Fruit fly (Drosophila melanogaster) whole organism, embryonic: Measurements from ENCODE around the gene CG32650.

Source experiments
- Aef1 ChIP-seq: fragments of 200-800 bp; sonication (Bioruptor generic); IDR thresholded peaks from 3 replicates; pipeline ENCODE4 v1.3.6; 2022; ENCODE audit warnings: missing biosample characterization, missing genetic modification characterization
- CG10209 ChIP-seq: fragments of 200-800 bp; sonication (Bioruptor generic); optimal IDR thresholded peaks from 3 replicates; lab custom pipeline; 2017; ENCODE audit warnings: missing biosample characterization, mild to moderate bottlenecking, missing genetic modification characterization, missing genetic modification reagents
- CG10431 ChIP-seq: fragments of 200-800 bp; sonication (Bioruptor generic); optimal IDR thresholded peaks from 3 replicates; lab custom pipeline; 2018; ENCODE audit warnings: missing biosample characterization, mild to moderate bottlenecking, missing genetic modification characterization
- CG11504 ChIP-seq: fragments of 200-800 bp; sonication (Bioruptor generic); optimal IDR thresholded peaks from 3 replicates; lab custom pipeline; 2019; ENCODE audit warnings: missing biosample characterization, mild to moderate bottlenecking, missing genetic modification characterization, moderate library complexity
- CG12299 ChIP-seq: fragments of 200-800 bp; sonication (Bioruptor generic); optimal IDR thresholded peaks from 2 replicates; lab custom pipeline; 2018; ENCODE audit warnings: missing biosample characterization, mild to moderate bottlenecking, missing genetic modification characterization
- CG1233 ChIP-seq: fragments of 200-800 bp; sonication (Bioruptor generic); optimal IDR thresholded peaks from 4 replicates; lab custom pipeline; 2018; ENCODE audit warnings: missing biosample characterization, mild to moderate bottlenecking, missing genetic modification characterization
- CG13894 ChIP-seq: fragments of 200-800 bp; sonication (Bioruptor generic); optimal IDR thresholded peaks from 3 replicates; lab custom pipeline; 2018; ENCODE audit warnings: missing biosample characterization, mild to moderate bottlenecking, missing genetic modification characterization, moderate library complexity
- CG14667 ChIP-seq: fragments of 200-800 bp; sonication (Bioruptor generic); IDR thresholded peaks from 2 replicates; pipeline ENCODE4 v1.3.6; 2022; ENCODE audit warnings: missing biosample characterization, missing genetic modification characterization
- CG14860 ChIP-seq: fragments of 200-800 bp; sonication (Bioruptor generic); IDR thresholded peaks from 3 replicates; pipeline ENCODE4 v1.3.6; 2022; ENCODE audit warnings: missing biosample characterization, missing genetic modification characterization; ENCODE audit not compliant: partially characterized antibody
- CG15073 ChIP-seq: fragments of 200-800 bp; sonication (Bioruptor generic); optimal IDR thresholded peaks from 2 replicates; lab custom pipeline; 2016; ENCODE audit warnings: missing biosample characterization, missing genetic modification characterization
- CG15269 ChIP-seq: fragments of 200-800 bp; sonication (Bioruptor generic); optimal IDR thresholded peaks from 2 replicates; lab custom pipeline; 2018; ENCODE audit warnings: missing biosample characterization, mild to moderate bottlenecking, missing genetic modification characterization, moderate library complexity
- CG17568 ChIP-seq: fragments of 200-800 bp; sonication (Bioruptor generic); optimal IDR thresholded peaks from 2 replicates; lab custom pipeline; 2018; ENCODE audit warnings: missing biosample characterization, mild to moderate bottlenecking, missing genetic modification characterization, moderate library complexity
- CG17612 ChIP-seq: fragments of 200-800 bp; sonication (Bioruptor generic); IDR thresholded peaks from 2 replicates; pipeline ENCODE4 v1.3.6; 2022; ENCODE audit warnings: missing biosample characterization, missing genetic modification characterization
- CG18011 ChIP-seq: fragments of 200-800 bp; sonication (Bioruptor generic); optimal IDR thresholded peaks from 2 replicates; lab custom pipeline; 2017; ENCODE audit warnings: missing biosample characterization, missing genetic modification characterization, mild to moderate bottlenecking, moderate library complexity, missing genotype
- CG2202 ChIP-seq: fragments of 200-800 bp; sonication (Bioruptor generic); optimal IDR thresholded peaks from 2 replicates; lab custom pipeline; 2018; ENCODE audit warnings: missing biosample characterization, mild to moderate bottlenecking, missing genetic modification characterization
- CG34376 ChIP-seq: fragments of 200-800 bp; sonication (Bioruptor generic); optimal IDR thresholded peaks from 2 replicates; lab custom pipeline; 2018; ENCODE audit warnings: missing biosample characterization, mild to moderate bottlenecking, missing genetic modification characterization
- CG4328 ChIP-seq: fragments of 200-800 bp; sonication (Bioruptor generic); optimal IDR thresholded peaks from 3 replicates; lab custom pipeline; 2017; ENCODE audit warnings: missing biosample characterization, missing genetic modification reagents, missing genetic modification characterization
- CG4404 ChIP-seq: fragments of 200-800 bp; sonication (Bioruptor generic); IDR thresholded peaks from 2 replicates; pipeline ENCODE4 v1.3.6; 2022; ENCODE audit warnings: missing biosample characterization, missing genetic modification characterization
- CG7839 ChIP-seq: fragments of 200-800 bp; sonication (Bioruptor generic); optimal IDR thresholded peaks from 3 replicates; lab custom pipeline; 2018; ENCODE audit warnings: missing biosample characterization, mild to moderate bottlenecking, missing genetic modification characterization, moderate library complexity
- CG8089 ChIP-seq: fragments of 200-800 bp; sonication (Bioruptor generic); optimal IDR thresholded peaks from 3 replicates; lab custom pipeline; 2016; ENCODE audit warnings: missing biosample characterization, missing genetic modification characterization
- CG8478 ChIP-seq: fragments of >200 bp; optimal IDR thresholded peaks from 2 replicates; lab custom pipeline; 2018
- CG8765 ChIP-seq: fragments of 200-800 bp; sonication (Bioruptor generic); IDR thresholded peaks from 2 replicates; pipeline ENCODE4 v1.3.6; 2022; ENCODE audit warnings: missing biosample characterization, missing genetic modification characterization
- D ChIP-seq, 2 experiments: fragments of 200-800 bp in 1 of 2; fragments of >200 bp in 1 of 2; sonication (Bioruptor generic) in 1 of 2; optimal IDR thresholded peaks; 2 replicates in 1 of 2; 3 replicates in 1 of 2; lab custom pipeline; 2017; ENCODE audit warnings: mild to moderate bottlenecking in 1 of 2, missing biosample characterization in 1 of 2, missing genetic modification characterization in 1 of 2, missing genetic modification reagents in 1 of 2
- Ets65A ChIP-seq: fragments of 200-800 bp; sonication (Bioruptor generic); peaks from one replicate; lab custom pipeline; 2016; ENCODE audit warnings: missing biosample characterization, missing genetic modification characterization
- HLH54F ChIP-seq: fragments of 200-800 bp; sonication (Bioruptor generic); optimal IDR thresholded peaks from 3 replicates; lab custom pipeline; 2016; ENCODE audit warnings: missing biosample characterization, missing genetic modification characterization
- Hey ChIP-seq: fragments of 200-800 bp; sonication (Bioruptor generic); optimal IDR thresholded peaks from 3 replicates; lab custom pipeline; 2018; ENCODE audit warnings: missing biosample characterization, mild to moderate bottlenecking, missing genetic modification characterization
- Lpt ChIP-seq: fragments of >200 bp; optimal IDR thresholded peaks from 2 replicates; lab custom pipeline; 2018; ENCODE audit warnings: missing biosample characterization, missing genetic modification characterization
- MTF-1 ChIP-seq: fragments of 200-800 bp; sonication (Bioruptor generic); optimal IDR thresholded peaks from 2 replicates; lab custom pipeline; 2018; ENCODE audit warnings: missing biosample characterization, mild to moderate bottlenecking, missing genetic modification characterization, borderline replicate concordance
- NFAT ChIP-seq: fragments of 200-800 bp; sonication (Bioruptor generic); IDR thresholded peaks from 2 replicates; pipeline ENCODE4 v1.3.6; 2022; ENCODE audit warnings: missing biosample characterization, missing genetic modification characterization
- Ravus ChIP-seq: fragments of 200-800 bp; sonication (Bioruptor generic); IDR thresholded peaks from 2 replicates; pipeline ENCODE4 v1.3.6; 2022; ENCODE audit warnings: missing biosample characterization, missing genetic modification characterization
- Xrp1 ChIP-seq: fragments of 200-800 bp; sonication (Bioruptor generic); IDR thresholded peaks from 2 replicates; pipeline ENCODE4 v1.3.6; 2022; ENCODE audit warnings: missing biosample characterization, missing genetic modification characterization
- ara ChIP-seq: fragments of 200-800 bp; sonication (Bioruptor generic); IDR thresholded peaks from 2 replicates; pipeline ENCODE4 v1.3.6; 2022; ENCODE audit warnings: missing biosample characterization, missing genetic modification characterization
- bsh ChIP-seq, 2 experiments: fragments of 200-800 bp; sonication (Bioruptor generic); optimal IDR thresholded peaks; 2 replicates each; lab custom pipeline; 2017 to 2018; ENCODE audit warnings: mild to moderate bottlenecking in 2 of 2, missing biosample characterization in 2 of 2, missing genetic modification characterization in 2 of 2, moderate library complexity in 1 of 2
- dimm ChIP-seq: fragments of 200-800 bp; sonication (Bioruptor generic); IDR thresholded peaks from 2 replicates; pipeline ENCODE4 v1.3.6; 2022; ENCODE audit warnings: missing biosample characterization, missing genetic modification characterization
- dm ChIP-seq: fragments of 200-800 bp; sonication (Bioruptor generic); optimal IDR thresholded peaks from 3 replicates; lab custom pipeline; 2016; ENCODE audit warnings: missing biosample characterization, missing genetic modification characterization
- dmrt99B ChIP-seq: fragments of 200-800 bp; sonication (Bioruptor generic); optimal IDR thresholded peaks from 2 replicates; lab custom pipeline; 2018; ENCODE audit warnings: missing biosample characterization, mild to moderate bottlenecking, missing genetic modification characterization, moderate library complexity
- eve ChIP-seq, 2 experiments: fragments of >200 bp; optimal IDR thresholded peaks; 2 replicates each; lab custom pipeline; 2017; ENCODE audit warnings: missing biosample characterization in 2 of 2, missing genetic modification characterization in 2 of 2
- ewg ChIP-seq: fragments of 200-800 bp; sonication (Bioruptor generic); optimal IDR thresholded peaks from 3 replicates; lab custom pipeline; 2017; ENCODE audit warnings: mild to moderate bottlenecking, missing biosample characterization, missing genetic modification reagents, missing genetic modification characterization
- gcm ChIP-seq: fragments of 200-800 bp; sonication (Bioruptor generic); optimal IDR thresholded peaks from 2 replicates; lab custom pipeline; 2019; ENCODE audit warnings: missing biosample characterization, mild to moderate bottlenecking, missing genetic modification characterization, moderate library complexity
- hkb ChIP-seq, 2 experiments: fragments of 200-800 bp in 1 of 2; fragments of >200 bp in 1 of 2; sonication (Bioruptor generic) in 1 of 2; IDR thresholded peaks in 1 of 2; optimal IDR thresholded peaks in 1 of 2; 2 replicates each; pipeline versions ENCODE4 v1.3.6 to Lab custom; 2017 to 2022; ENCODE audit warnings: missing biosample characterization in 1 of 2, missing genetic modification characterization in 1 of 2
- lab ChIP-seq: fragments of 200-800 bp; sonication (Bioruptor generic); optimal IDR thresholded peaks from 3 replicates; lab custom pipeline; 2017; ENCODE audit warnings: missing biosample characterization, missing genetic modification characterization, mild to moderate bottlenecking, moderate library complexity, missing genetic modification reagents
- oc ChIP-seq: fragments of 200-800 bp; sonication (Bioruptor generic); optimal IDR thresholded peaks from 2 replicates; lab custom pipeline; 2018; ENCODE audit warnings: missing biosample characterization, mild to moderate bottlenecking, missing genetic modification characterization, moderate library complexity
- org-1 ChIP-seq: fragments of 200-800 bp; sonication (Bioruptor generic); optimal IDR thresholded peaks from 2 replicates; lab custom pipeline; 2017; ENCODE audit warnings: missing biosample characterization, missing genetic modification characterization
- pfk ChIP-seq: fragments of 200-800 bp; sonication (Bioruptor generic); optimal IDR thresholded peaks from 2 replicates; lab custom pipeline; 2018; ENCODE audit warnings: missing biosample characterization, mild to moderate bottlenecking, missing genetic modification characterization, moderate library complexity
- pho ChIP-seq: fragments of 200-800 bp; sonication (Bioruptor generic); optimal IDR thresholded peaks from 2 replicates; lab custom pipeline; 2016; ENCODE audit warnings: missing biosample characterization, missing genetic modification characterization
- rib ChIP-seq: fragments of 200-800 bp; sonication (Bioruptor generic); IDR thresholded peaks from 2 replicates; pipeline ENCODE4 v1.3.6; 2022; ENCODE audit warnings: missing biosample characterization, missing genetic modification characterization
- sob ChIP-seq: fragments of 200-800 bp; sonication (Bioruptor generic); IDR thresholded peaks from 2 replicates; pipeline ENCODE4 v1.3.6; 2022; ENCODE audit warnings: missing biosample characterization, missing genetic modification characterization
- stwl ChIP-seq: fragments of 200-800 bp; sonication (Bioruptor generic); optimal IDR thresholded peaks from 3 replicates; lab custom pipeline; 2018; ENCODE audit warnings: missing biosample characterization, mild to moderate bottlenecking, missing genetic modification characterization, moderate library complexity
- zfh1 ChIP-seq: fragments of 200-800 bp; sonication (Bioruptor generic); IDR thresholded peaks from 3 replicates; pipeline ENCODE4 v1.3.6; 2022; ENCODE audit warnings: missing biosample characterization, missing genetic modification characterization

CG32650 gene

DNA sequence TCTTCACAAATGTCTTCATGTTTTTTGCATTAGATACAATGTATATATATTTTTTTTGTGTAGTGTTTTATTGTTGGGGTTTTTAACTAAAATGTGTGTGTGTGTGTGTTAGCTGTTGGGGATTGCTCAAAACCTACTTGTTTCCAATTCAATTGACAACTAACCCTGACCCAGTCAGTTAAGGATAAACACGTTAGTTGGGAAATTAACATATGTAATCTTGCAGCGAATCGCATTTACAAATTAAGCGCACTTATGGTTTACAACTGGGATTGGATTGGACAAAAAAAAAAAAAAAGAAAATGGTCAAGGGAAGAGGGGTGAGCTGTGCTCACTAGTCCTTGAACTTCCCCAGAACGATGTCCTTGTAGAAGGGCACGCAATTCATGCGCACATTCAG lies at the start of gene CG32650:
Gene CG32650, minus strand, starts transcription at position 101 of the 400 bp plus-strand sequence.
- TF ChIP-seq CG15269 (no peak), Ets65A (GFP tag; lab: Kevin White, UChicago) (peak; percentile 5)

dm6 chrX:12947670-12948069 lies 49.2 kb upstream of the CG32650 start:
- no peak for TF ChIP-seq HLH54F
- TF ChIP-seq D (optimal IDR thresholded peaks at IDR 0.05; lab: Kevin White, UChicago): no peak
- TF ChIP-seq D (GFP tag; optimal IDR thresholded peaks at IDR 0.05; lab: Kevin White, UChicago): peak; percentile 35
- no peak for TF ChIP-seq bsh (GFP tag; optimal IDR thresholded peaks at IDR 0.05; lab: Kevin White, UChicago)
- TF ChIP-seq gcm (GFP tag; lab: Kevin White, UChicago): no peak
- TF ChIP-seq sob (GFP tag; lab: Robert Waterston, UW): no peak
- TF ChIP-seq CG8089 (GFP tag; lab: Kevin White, UChicago): no peak
- no peak for TF ChIP-seq Xrp1 (GFP tag; lab: Robert Waterston, UW)
- no peak for TF ChIP-seq CG4404 (GFP tag; lab: Robert Waterston, UW)
- TF ChIP-seq oc (tag; lab: Kevin White, UChicago): no peak
- TF ChIP-seq pfk (GFP tag; lab: Kevin White, UChicago): peak; percentile 37
- no peak for TF ChIP-seq CG14860 (GFP tag; lab: Robert Waterston, UW)
- TF ChIP-seq CG12299 (tag; lab: Kevin White, UChicago): no peak
- no peak for TF ChIP-seq Aef1 (GFP tag; lab: Robert Waterston, UW)
- no peak for TF ChIP-seq CG17612 (GFP tag; lab: Robert Waterston, UW)
- no peak for TF ChIP-seq CG18011 (GFP tag; lab: Kevin White, UChicago)
- no peak for TF ChIP-seq NFAT (GFP tag; lab: Robert Waterston, UW)
- TF ChIP-seq hkb (optimal IDR thresholded peaks at IDR 0.05; lab: Kevin White, UChicago): no peak
- TF ChIP-seq hkb (GFP tag; IDR thresholded peaks at IDR 0.05; lab: Robert Waterston, UW): no peak
- peak; percentile 65 for TF ChIP-seq CG10431 (GFP tag; lab: Kevin White, UChicago)
- TF ChIP-seq Hey (tag; lab: Kevin White, UChicago): no peak
- peak; percentile 22 for TF ChIP-seq CG10209 (GFP tag; lab: Kevin White, UChicago)
- TF ChIP-seq dimm (GFP tag; lab: Robert Waterston, UW): no peak
- no peak for TF ChIP-seq rib (GFP tag; lab: Robert Waterston, UW)
- no peak for TF ChIP-seq CG14667 (GFP tag; lab: Robert Waterston, UW)
- TF ChIP-seq CG1233 (GFP tag; lab: Kevin White, UChicago): peak; percentile 67
- TF ChIP-seq CG15073 (GFP tag; lab: Kevin White, UChicago): no peak
- peak; percentile 74 for TF ChIP-seq ewg (GFP tag; lab: Kevin White, UChicago)
- TF ChIP-seq CG13894 (tag; lab: Kevin White, UChicago): peak; percentile 9
- TF ChIP-seq Ravus: no peak
- TF ChIP-seq dm (GFP tag; lab: Kevin White, UChicago): no peak
- TF ChIP-seq dmrt99B (tag; lab: Kevin White, UChicago): no peak
- TF ChIP-seq CG17568 (GFP tag; lab: Kevin White, UChicago): peak; percentile 4
- peak; percentile 16 for TF ChIP-seq CG7839
- peak; percentile 45 for TF ChIP-seq CG4328 (GFP tag; lab: Kevin White, UChicago)
- TF ChIP-seq CG34376 (GFP tag; lab: Kevin White, UChicago): peak; percentile 74
- TF ChIP-seq CG11504 (tag; lab: Kevin White, UChicago): peak; percentile 10
- peak; percentile 62 for TF ChIP-seq stwl (tag; lab: Kevin White, UChicago)
- no peak for TF ChIP-seq Lpt (GFP tag; lab: Kevin White, UChicago)
- no peak for TF ChIP-seq CG8765 (GFP tag; lab: Robert Waterston, UW)
- TF ChIP-seq org-1 (GFP tag; lab: Kevin White, UChicago): no peak
- no peak for TF ChIP-seq eve (GFP tag; optimal IDR thresholded peaks at IDR 0.05; lab: Kevin White, UChicago)
- peak; percentile 67 for TF ChIP-seq MTF-1 (GFP tag; lab: Kevin White, UChicago)
- peak; percentile 58 for TF ChIP-seq lab (GFP tag; lab: Kevin White, UChicago)
- no peak for TF ChIP-seq CG8478 (lab: Kevin White, UChicago)
- no peak for TF ChIP-seq pho (GFP tag; lab: Kevin White, UChicago)
- TF ChIP-seq zfh1 (GFP tag; lab: Robert Waterston, UW): no peak
- peak; percentile 7 for TF ChIP-seq CG2202 (tag; lab: Kevin White, UChicago)
- TF ChIP-seq ara: peak; percentile 27; the same call in 1 of the 2 replicates
